Worm (Caenorhabditis elegans) whole organism, L1 larva: ENCODE measurements around the gene C05D12.3.

Experiments used
- C16A3.4 ChIP-seq: fragments of 150-350 bp; optimal IDR thresholded peaks from 2 replicates; lab custom pipeline; 2014; ENCODE audit warnings: missing biosample characterization, missing genetic modification characterization
- C34B4.2 ChIP-seq: sonication (generic microtip); optimal IDR thresholded peaks from 2 replicates; lab custom pipeline; 2017; ENCODE audit warnings: mild to moderate bottlenecking, missing genetic modification characterization, missing compliant biosample characterization
- Y116A8C.19 ChIP-seq: sonication (generic microtip); optimal IDR thresholded peaks from 2 replicates; lab custom pipeline; 2016; ENCODE audit warnings: missing compliant biosample characterization, missing genetic modification characterization, borderline replicate concordance
- ama-1 ChIP-seq: fragments of 150-350 bp; optimal IDR thresholded peaks from 2 replicates; lab custom pipeline; 2014
- ceh-63 ChIP-seq: fragments of 200-800 bp; sonication (Bioruptor generic); optimal IDR thresholded peaks from 2 replicates; lab custom pipeline; 2018; ENCODE audit warnings: mild to moderate bottlenecking, missing genetic modification characterization, missing compliant biosample characterization
- ceh-90 ChIP-seq: sonication (generic microtip); optimal IDR thresholded peaks from 2 replicates; lab custom pipeline; 2016; ENCODE audit warnings: missing genetic modification characterization, missing compliant biosample characterization
- dsc-1 ChIP-seq: sonication (generic microtip); optimal IDR thresholded peaks from 2 replicates; lab custom pipeline; 2016; ENCODE audit warnings: mild to moderate bottlenecking, missing genetic modification characterization, missing compliant biosample characterization
- efl-1 ChIP-seq, 4 experiments: fragments of 150-350 bp; optimal IDR thresholded peaks in 3 of 4; peaks in 1 of 4; 1 replicate in 1 of 4; 2 replicates in 3 of 4; lab custom pipeline; 2014; ENCODE audit warnings: missing biosample characterization in 2 of 4, missing genetic modification characterization in 2 of 4, missing genetic modification reagents in 2 of 4
- efl-3 ChIP-seq: fragments of 200-800 bp; sonication (Bioruptor generic); optimal IDR thresholded peaks from 2 replicates; lab custom pipeline; 2018; ENCODE audit warnings: mild to moderate bottlenecking, missing genetic modification characterization, missing compliant biosample characterization
- egl-27 ChIP-seq, 2 experiments: fragments of 150-350 bp in 1 of 2; sonication (generic microtip); optimal IDR thresholded peaks; 3 replicates each; lab custom pipeline; 2017 to 2018; ENCODE audit warnings: missing biosample characterization in 2 of 2, missing genetic modification characterization in 2 of 2, missing genetic modification reagents in 2 of 2
- elt-2 ChIP-seq: sonication (generic microtip); optimal IDR thresholded peaks from 2 replicates; lab custom pipeline; 2016; ENCODE audit warnings: missing genetic modification characterization, mild to moderate bottlenecking, inconsistent platforms, missing compliant biosample characterization, missing genetic modification reagents
- ets-5 ChIP-seq: fragments of 200-800 bp; sonication (Bioruptor generic); IDR thresholded peaks from 2 replicates; pipeline ENCODE4 v1.3.6; 2022; ENCODE audit warnings: missing genetic modification characterization, missing compliant biosample characterization
- fkh-8 ChIP-seq: sonication (generic microtip); optimal IDR thresholded peaks from 2 replicates; lab custom pipeline; 2016; ENCODE audit warnings: mild to moderate bottlenecking, missing genetic modification characterization, missing compliant biosample characterization
- fos-1 ChIP-seq: fragments of 150-350 bp; optimal IDR thresholded peaks from 2 replicates; lab custom pipeline; 2014; ENCODE audit warnings: missing biosample characterization, missing genetic modification characterization
- lin-14 ChIP-seq: fragments of 200-800 bp; sonication (Bioruptor generic); optimal IDR thresholded peaks from 2 replicates; lab custom pipeline; 2018; ENCODE audit warnings: mild to moderate bottlenecking, missing genetic modification characterization, moderate library complexity, missing compliant biosample characterization
- lin-15B ChIP-seq: fragments of 150-350 bp; sonication (generic microtip); optimal IDR thresholded peaks from 3 replicates; lab custom pipeline; 2014; ENCODE audit warnings: missing biosample characterization, missing genetic modification characterization
- lin-35 ChIP-seq, 2 experiments: fragments of 150-350 bp; optimal IDR thresholded peaks; 2 replicates each; lab custom pipeline; 2014; ENCODE audit warnings: missing biosample characterization in 2 of 2, missing genetic modification characterization in 2 of 2, missing genetic modification reagents in 2 of 2
- lin-39 ChIP-seq: fragments of 150-350 bp; optimal IDR thresholded peaks from 2 replicates; lab custom pipeline; 2014; ENCODE audit warnings: missing biosample characterization, missing genetic modification reagents, missing genetic modification characterization
- mab-9 ChIP-seq: fragments of 200-800 bp; sonication (Bioruptor generic); IDR thresholded peaks from 2 replicates; pipeline ENCODE4 v1.3.6; 2022; ENCODE audit warnings: missing genetic modification reagents, missing genetic modification characterization, missing compliant biosample characterization
- mef-2 ChIP-seq: fragments of 150-350 bp; optimal IDR thresholded peaks from 2 replicates; lab custom pipeline; 2014; ENCODE audit warnings: missing biosample characterization, missing genetic modification characterization
- mep-1 ChIP-seq: fragments of 150-350 bp; optimal IDR thresholded peaks from 2 replicates; lab custom pipeline; 2014; ENCODE audit warnings: missing biosample characterization, missing genetic modification characterization
- nhr-11 ChIP-seq: fragments of 150-350 bp; optimal IDR thresholded peaks from 2 replicates; lab custom pipeline; 2014; ENCODE audit warnings: missing biosample characterization, missing genetic modification characterization
- nhr-19 ChIP-seq: fragments of 200-800 bp; sonication (Bioruptor generic); conservative IDR thresholded peaks from 2 replicates; pipeline ENCODE4 v1.3.6; 2022; ENCODE audit warnings: missing genetic modification characterization, missing compliant biosample characterization
- nhr-47 ChIP-seq: sonication (generic microtip); optimal IDR thresholded peaks from 2 replicates; lab custom pipeline; 2016; ENCODE audit warnings: mild to moderate bottlenecking, missing genetic modification characterization, moderate library complexity, missing compliant biosample characterization
- nhr-71 ChIP-seq: sonication (generic microtip); optimal IDR thresholded peaks from 2 replicates; lab custom pipeline; 2016; ENCODE audit warnings: mild to moderate bottlenecking, missing genetic modification characterization, moderate library complexity, missing compliant biosample characterization
- nhr-76 ChIP-seq: sonication (generic microtip); optimal IDR thresholded peaks from 2 replicates; lab custom pipeline; 2017; ENCODE audit warnings: missing biosample characterization, missing genetic modification characterization
- nhr-84 ChIP-seq: sonication (generic microtip); optimal IDR thresholded peaks from 2 replicates; lab custom pipeline; 2017; ENCODE audit warnings: missing biosample characterization, missing genetic modification characterization
- nhr-85 ChIP-seq: sonication (generic microtip); peaks from one replicate; lab custom pipeline; 2016; ENCODE audit warnings: missing genetic modification characterization, inconsistent platforms, missing compliant biosample characterization
- nhr-90 ChIP-seq: sonication (generic microtip); optimal IDR thresholded peaks from 2 replicates; lab custom pipeline; 2016; ENCODE audit warnings: mild to moderate bottlenecking, missing genetic modification characterization, missing compliant biosample characterization; ENCODE audit not compliant: poor library complexity
- pax-3 ChIP-seq: fragments of 200-800 bp; sonication (Bioruptor generic); optimal IDR thresholded peaks from 2 replicates; lab custom pipeline; 2018; ENCODE audit warnings: mild to moderate bottlenecking, missing genetic modification characterization, moderate library complexity, missing compliant biosample characterization
- rnt-1 ChIP-seq: sonication (generic microtip); optimal IDR thresholded peaks from 2 replicates; lab custom pipeline; 2016; ENCODE audit warnings: mild to moderate bottlenecking, missing genetic modification characterization, moderate library complexity, missing compliant biosample characterization
- snpc-4 ChIP-seq: fragments of 150-350 bp; optimal IDR thresholded peaks from 2 replicates; lab custom pipeline; 2014; ENCODE audit warnings: missing biosample characterization, missing genetic modification characterization
- snu-23 ChIP-seq: sonication (generic microtip); optimal IDR thresholded peaks from 2 replicates; lab custom pipeline; 2016; ENCODE audit warnings: missing genetic modification characterization, missing compliant biosample characterization
- sup-37 ChIP-seq: fragments of 200-800 bp; sonication (Bioruptor generic); optimal IDR thresholded peaks from 2 replicates; lab custom pipeline; 2018; ENCODE audit warnings: mild to moderate bottlenecking, missing genetic modification characterization, missing compliant biosample characterization
- swsn-7 ChIP-seq: sonication (generic microtip); optimal IDR thresholded peaks from 2 replicates; lab custom pipeline; 2016; ENCODE audit warnings: missing genetic modification characterization, missing compliant biosample characterization
- unc-130 ChIP-seq: fragments of 150-350 bp; optimal IDR thresholded peaks from 2 replicates; lab custom pipeline; 2017; ENCODE audit warnings: missing biosample characterization, missing genetic modification characterization, inconsistent platforms
- zip-4 ChIP-seq: fragments of 200-800 bp; sonication (Bioruptor generic); optimal IDR thresholded peaks from 2 replicates; lab custom pipeline; 2018; ENCODE audit warnings: mild to moderate bottlenecking, missing genetic modification characterization, moderate library complexity, missing compliant biosample characterization
- ztf-11 ChIP-seq, 2 experiments: sonication (generic microtip); optimal IDR thresholded peaks; 2 replicates each; lab custom pipeline; 2016 to 2017; ENCODE audit warnings: missing genetic modification characterization in 2 of 2, missing biosample characterization in 1 of 2, missing compliant biosample characterization in 1 of 2

C05D12.3 gene

DNA sequence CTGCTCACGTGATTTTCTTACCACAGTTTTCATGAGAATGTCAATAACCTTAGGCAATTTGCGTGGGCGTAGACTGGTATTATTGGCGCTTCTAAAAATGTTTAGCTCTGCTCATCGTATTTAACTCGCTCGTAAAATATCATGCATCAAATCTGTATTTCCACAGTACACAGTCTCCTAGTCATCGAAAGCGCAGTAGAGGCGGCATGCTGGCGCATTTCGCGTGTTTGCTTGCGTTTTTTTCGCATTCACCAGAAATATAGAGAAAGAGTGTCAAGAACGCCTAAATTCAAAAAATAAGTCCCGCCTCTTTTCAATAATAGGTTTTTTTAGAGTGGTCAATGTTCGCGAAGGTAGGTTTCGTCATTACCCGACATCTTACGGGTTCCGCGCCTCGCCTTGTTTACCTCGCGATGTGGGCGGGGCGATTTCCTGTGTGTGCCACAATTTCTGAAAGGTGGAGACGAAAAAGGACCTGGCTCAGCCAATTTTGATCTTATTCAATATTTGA is 48.4 kb upstream of the C05D12.3 start (continued):
- TF ChIP-seq sup-37 (GFP tag; lab: Kevin White, UChicago) = peak; percentile 36
- TF ChIP-seq mep-1 (tag; lab: Kevin White, UChicago) = no peak
- no peak for TF ChIP-seq ztf-11 (tag; optimal IDR thresholded peaks at IDR 0.05; lab: Kevin White, UChicago)
- no peak for TF ChIP-seq lin-35 (GFP tag; optimal IDR thresholded peaks at IDR 0.05; lab: Kevin White, UChicago)
- no peak for TF ChIP-seq pax-3 (tag; lab: Kevin White, UChicago)
- TF ChIP-seq zip-4 (GFP tag; lab: Kevin White, UChicago) = no peak
- TF ChIP-seq C34B4.2 (tag; lab: Kevin White, UChicago) = no peak
- TF ChIP-seq nhr-11 (tag; lab: Kevin White, UChicago) = no peak
- no peak for TF ChIP-seq ceh-90 (tag; lab: Kevin White, UChicago)
- peak; percentile 60 for TF ChIP-seq nhr-19 (GFP tag; lab: Robert Waterston, UW)
- TF ChIP-seq mef-2 (tag; lab: Kevin White, UChicago) = no peak
- TF ChIP-seq efl-1 (optimal IDR thresholded peaks at IDR 0.05; lab: Kevin White, UChicago) = peak; percentile 2 to 54
- TF ChIP-seq efl-1 (GFP tag; optimal IDR thresholded peaks at IDR 0.05 in 1 of 2; lab: Kevin White, UChicago) = peak in 1 of 2 experiments; percentile 56
- no peak for TF ChIP-seq nhr-84 (tag; lab: Kevin White, UChicago)
- peak; percentile 82 for TF ChIP-seq ama-1 (lab: Kevin White, UChicago)
- peak; percentile 32 for TF ChIP-seq snu-23 (GFP tag; lab: Kevin White, UChicago)
- TF ChIP-seq elt-2 (tag; lab: Kevin White, UChicago) = peak; percentile 62
- TF ChIP-seq mab-9 = no peak
- TF ChIP-seq swsn-7 (tag; lab: Kevin White, UChicago) = peak; percentile 42
- no peak for TF ChIP-seq ceh-63 (GFP tag; lab: Kevin White, UChicago)
- TF ChIP-seq snpc-4 (tag; lab: Kevin White, UChicago) = peak; percentile 96
- peak; percentile 23 for TF ChIP-seq rnt-1 (tag; lab: Kevin White, UChicago)
- peak; percentile 69 for TF ChIP-seq nhr-71
- TF ChIP-seq lin-14 = peak; percentile 66
- no peak for TF ChIP-seq efl-3 (GFP tag; lab: Kevin White, UChicago)
- TF ChIP-seq egl-27 (tag; optimal IDR thresholded peaks at IDR 0.05; lab: Kevin White, UChicago) = no peak
- TF ChIP-seq lin-15B (tag; lab: Kevin White, UChicago) = peak; percentile 13
- TF ChIP-seq nhr-76 (tag; lab: Kevin White, UChicago) = no peak

DNA sequence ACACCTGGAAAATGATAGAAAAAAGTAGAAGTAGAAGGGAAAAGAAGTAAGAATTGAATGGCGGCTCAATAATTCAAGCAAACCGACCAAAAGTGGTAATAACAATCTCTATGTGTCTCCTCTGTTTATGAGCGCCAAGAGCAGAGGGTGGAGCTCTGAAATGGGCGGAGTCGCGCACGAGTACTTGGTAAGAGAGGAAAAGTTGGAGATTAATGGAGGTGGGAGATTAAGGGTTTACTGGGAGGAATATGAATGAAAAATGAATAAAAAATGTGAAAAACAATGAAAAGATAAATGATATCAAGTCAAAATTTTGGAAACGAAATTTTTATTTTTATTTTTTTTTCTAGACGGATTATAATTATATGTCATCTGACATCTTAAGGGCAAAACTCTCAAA is 47.4 kb upstream of the C05D12.3 start:
- no peak for TF ChIP-seq nhr-19 (GFP tag; lab: Robert Waterston, UW)
- TF ChIP-seq fos-1 (tag; lab: Kevin White, UChicago) = no peak
- TF ChIP-seq dsc-1 (tag; lab: Kevin White, UChicago) = peak; percentile 56
- peak; percentile 10 for TF ChIP-seq nhr-47
- TF ChIP-seq fkh-8 (tag; lab: Kevin White, UChicago) = peak; percentile 53
- TF ChIP-seq nhr-85 (tag; lab: Kevin White, UChicago) = no peak

ce11 chrII:11383058-11383457 is 42.0 kb upstream of the C05D12.3 start, which contains the start of the genes C33B4.5 and C33B4.4:
TSS of gene C33B4.5 (plus strand) at chrII:11383327.
TSS of gene C33B4.4 (minus strand) at chrII:11383442.
- no peak for TF ChIP-seq nhr-90 (tag; lab: Kevin White, UChicago)
- TF ChIP-seq unc-130 = no peak
- no peak for TF ChIP-seq Y116A8C.19 (tag; lab: Kevin White, UChicago)
- no peak for TF ChIP-seq nhr-85 (tag; lab: Kevin White, UChicago)
- TF ChIP-seq ama-1 (lab: Kevin White, UChicago) = no peak
- TF ChIP-seq ets-5 (GFP tag; lab: Robert Waterston, UW) = no peak
- no peak for TF ChIP-seq lin-14
- no peak for TF ChIP-seq ztf-11 (tag; optimal IDR thresholded peaks at IDR 0.05; lab: Kevin White, UChicago)
- TF ChIP-seq C34B4.2 (tag; lab: Kevin White, UChicago) = no peak
- TF ChIP-seq C16A3.4 (tag; lab: Kevin White, UChicago) = no peak
- TF ChIP-seq lin-39 (tag; lab: Kevin White, UChicago) = no peak
- no peak for TF ChIP-seq swsn-7 (tag; lab: Kevin White, UChicago)
- TF ChIP-seq, all 84 proteins: peak for 0
